Worm (Caenorhabditis elegans): ENCODE data around the gene F59D12.3.

DNA sequence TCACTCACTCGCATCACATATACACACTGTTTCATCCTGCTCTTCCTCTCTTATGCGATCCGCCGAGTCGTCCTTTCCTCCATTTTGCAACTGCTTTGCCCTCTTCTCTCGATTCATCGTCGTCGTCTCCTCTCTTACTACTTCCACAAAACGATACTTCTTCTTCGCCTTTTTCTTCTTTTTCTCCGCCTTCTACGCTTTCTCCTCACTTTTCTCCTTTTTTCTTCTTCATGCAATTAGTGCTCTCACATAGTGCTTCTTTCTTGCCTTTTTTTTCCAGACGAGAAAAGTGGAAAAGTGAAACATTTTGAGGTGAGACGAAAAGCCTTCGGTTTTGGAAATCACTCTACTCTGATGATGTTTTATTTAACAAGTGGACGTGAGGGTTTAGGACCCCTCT lies 8.8 kb upstream of the F59D12.3 start:
- TF ChIP-seq med-1 (GFP tag; optimal IDR thresholded peaks at IDR 0.05; ENCODE audit: insufficient read depth), result no peak
- no peak for TF ChIP-seq klf-2 (GFP tag; conservative IDR thresholded peaks at IDR 0.05)
- TF ChIP-seq flt-1 (GFP tag; IDR thresholded peaks at IDR 0.05), result no peak
- no peak for TF ChIP-seq ztf-29 (GFP tag; IDR thresholded peaks at IDR 0.05)
- no peak for TF ChIP-seq ref-1 (GFP tag; conservative IDR thresholded peaks at IDR 0.05)
- no peak for TF ChIP-seq T22C8.4 (GFP tag; IDR thresholded peaks at IDR 0.05)
- no peak for TF ChIP-seq tab-1 (GFP tag; IDR thresholded peaks at IDR 0.05)

Data from whole organism, midembryonic.